Fruit fly (Drosophila melanogaster): Measurements from ENCODE around the gene CG16959.

Gene CG16959

DNA sequence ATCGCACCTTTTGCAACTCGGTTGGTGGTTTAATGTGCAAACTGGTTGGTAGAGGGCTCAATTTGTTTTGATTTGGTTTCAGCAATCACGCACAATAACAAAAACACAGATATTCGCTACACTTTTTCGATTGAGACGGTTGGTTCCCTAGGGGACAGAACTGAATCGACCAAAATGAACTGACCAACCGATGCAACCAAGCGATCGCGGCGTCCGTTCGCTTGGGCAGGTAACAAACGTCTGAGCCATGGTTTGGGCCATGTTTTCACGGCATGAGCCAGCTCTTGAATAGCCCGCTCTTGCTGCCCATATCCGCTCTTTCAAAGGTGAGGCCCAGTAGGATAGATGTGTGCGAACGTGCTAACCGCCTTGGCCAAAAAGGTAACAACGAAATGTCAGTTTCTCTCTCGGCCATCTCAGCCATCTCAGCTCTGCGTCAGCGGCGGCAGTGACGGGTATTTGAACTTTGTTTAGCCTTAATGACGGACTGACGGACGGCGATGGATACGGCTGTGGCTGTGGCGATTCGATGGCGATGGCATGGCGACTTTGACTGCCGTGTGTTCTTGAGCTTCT, at the start of gene CG16959:
TSS of gene CG16959 (minus strand) at position 245 of the 576 bp plus-strand sequence.
- no peak for TF ChIP-seq Dll (optimal IDR thresholded peaks at IDR 0.05)
- no peak for TF ChIP-seq usp (GFP tag; optimal IDR thresholded peaks at IDR 0.05)
- peak in 1 of 2 experiments; percentile 49 for TF ChIP-seq EcR (GFP tag; optimal IDR thresholded peaks at IDR 0.05)
- no peak for TF ChIP-seq psq (optimal IDR thresholded peaks at IDR 0.05)
- TF ChIP-seq CG8478 (optimal IDR thresholded peaks at IDR 0.05): no peak
- TF ChIP-seq pan (optimal IDR thresholded peaks at IDR 0.05): no peak

DNA sequence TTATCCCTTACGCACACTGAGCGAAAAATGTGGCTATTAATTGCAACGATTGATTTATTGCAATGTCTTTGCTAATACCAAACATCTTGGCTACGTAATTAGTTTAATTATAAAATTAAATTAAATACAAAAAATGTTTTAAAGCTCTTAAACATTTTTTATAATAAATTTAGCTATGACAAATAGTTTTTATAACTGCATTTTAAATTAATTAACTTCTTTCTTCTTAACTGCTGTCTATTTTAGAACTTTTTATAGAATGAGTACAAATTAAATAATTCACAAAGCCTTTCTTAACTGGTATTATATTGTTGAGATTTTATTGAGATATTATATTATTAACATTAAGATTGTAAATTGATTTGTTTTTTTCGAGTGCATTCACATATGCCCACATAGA, 49.7 kb upstream of the CG16959 start:
- TF ChIP-seq pan (optimal IDR thresholded peaks at IDR 0.05): no peak
- TF ChIP-seq usp (GFP tag; optimal IDR thresholded peaks at IDR 0.05): no peak
- no peak for TF ChIP-seq EcR (GFP tag; optimal IDR thresholded peaks at IDR 0.05)
- TF ChIP-seq CG8478 (optimal IDR thresholded peaks at IDR 0.05): no peak
- TF ChIP-seq Dll (optimal IDR thresholded peaks at IDR 0.05): no peak
- no peak for TF ChIP-seq psq (optimal IDR thresholded peaks at IDR 0.05)

DNA sequence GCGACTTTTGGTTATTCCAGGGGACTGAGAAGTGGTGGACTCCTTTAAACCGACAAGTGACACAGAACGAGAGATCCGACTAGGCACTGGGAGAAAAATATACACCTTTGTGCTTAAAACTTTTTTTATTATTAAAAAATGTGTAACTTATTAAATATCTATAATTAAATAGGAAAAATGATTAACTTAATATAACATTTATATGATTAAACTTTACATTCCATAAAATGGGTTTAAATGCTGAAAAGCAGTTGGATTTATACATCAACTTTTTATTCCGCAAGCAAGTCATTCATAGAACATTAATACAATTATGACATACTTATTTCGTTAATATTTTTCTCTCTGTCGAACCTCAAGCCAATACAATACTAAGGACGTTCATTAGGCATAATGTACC, 49.0 kb upstream of the CG16959 start:
- no peak for TF ChIP-seq EcR (GFP tag; optimal IDR thresholded peaks at IDR 0.05)

DNA sequence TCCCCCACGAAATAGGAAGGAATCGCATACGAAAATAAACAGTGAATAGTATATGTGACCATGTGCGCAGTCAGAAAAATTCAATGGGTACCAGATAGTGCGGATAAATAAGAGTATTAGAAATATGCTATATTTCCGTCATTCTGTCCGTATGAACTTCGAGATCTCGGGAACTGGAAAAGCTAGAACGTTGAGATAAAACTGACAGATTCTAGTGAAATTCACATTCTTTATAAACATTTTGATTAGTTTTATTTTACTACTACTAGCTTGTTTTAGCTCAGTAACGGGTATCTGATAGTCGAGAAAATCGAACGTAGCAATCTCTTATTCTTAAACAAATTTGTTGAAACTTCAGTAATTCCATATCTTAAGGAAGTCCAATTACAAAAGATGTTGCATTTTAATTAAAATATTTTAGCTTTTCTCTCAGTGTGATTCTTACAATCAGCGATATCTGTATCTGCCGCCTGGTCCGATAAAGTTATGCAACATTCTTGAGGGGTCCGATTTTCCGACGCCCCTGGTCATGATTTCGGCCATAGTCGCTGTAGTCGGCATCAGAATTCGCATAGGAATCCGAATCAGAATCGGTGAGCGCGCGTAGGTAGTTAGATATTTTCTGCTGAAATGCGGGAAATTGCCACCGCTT, 47.4 kb upstream of the CG16959 start:
- TF ChIP-seq usp (GFP tag; optimal IDR thresholded peaks at IDR 0.05) (no peak), psq (optimal IDR thresholded peaks at IDR 0.05) (no peak), CG8478 (optimal IDR thresholded peaks at IDR 0.05) (no peak), Dll (optimal IDR thresholded peaks at IDR 0.05) (no peak), pan (optimal IDR thresholded peaks at IDR 0.05) (no peak), EcR (GFP tag; optimal IDR thresholded peaks at IDR 0.05) (no peak)

DNA sequence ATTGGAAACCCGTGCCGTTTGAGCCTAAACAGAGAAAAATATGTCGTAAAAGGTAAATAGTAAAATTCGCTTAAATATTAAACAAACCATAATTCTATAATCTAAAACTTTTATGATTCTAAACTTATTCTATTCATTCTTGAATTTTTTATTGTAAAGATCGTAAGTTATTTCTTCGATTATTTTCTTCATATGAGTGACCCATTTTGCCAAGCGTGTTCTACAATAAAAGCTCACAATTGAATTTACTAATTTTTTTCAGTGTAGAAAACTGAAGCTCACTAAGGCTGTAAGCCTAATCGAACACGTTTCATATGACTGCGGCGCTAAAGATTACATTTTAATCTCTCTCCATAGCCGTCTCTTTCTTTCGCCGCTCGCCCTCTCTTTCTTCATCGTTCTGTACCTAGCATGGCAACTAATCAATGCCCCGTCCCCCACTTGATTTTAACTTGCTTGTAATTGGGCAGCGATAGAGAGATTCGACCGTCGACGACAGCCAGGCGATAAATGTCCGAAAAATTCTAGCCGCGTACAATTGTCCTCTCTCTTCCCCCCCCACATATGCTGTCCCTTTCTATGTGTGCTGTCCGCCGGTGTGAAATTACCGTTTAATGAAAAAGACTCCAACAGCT, 46.8 kb upstream of the CG16959 start:
- TF ChIP-seq CG8478 (optimal IDR thresholded peaks at IDR 0.05) (no peak), usp (GFP tag; optimal IDR thresholded peaks at IDR 0.05) (no peak), psq (optimal IDR thresholded peaks at IDR 0.05) (no peak), pan (optimal IDR thresholded peaks at IDR 0.05) (no peak), Dll (optimal IDR thresholded peaks at IDR 0.05) (no peak), EcR (GFP tag; optimal IDR thresholded peaks at IDR 0.05) (no peak)

dm6 chr3L:15169795-15170194, 44.7 kb upstream of the CG16959 start:
- no peak for TF ChIP-seq Dll (optimal IDR thresholded peaks at IDR 0.05)
- no peak for TF ChIP-seq EcR (GFP tag; optimal IDR thresholded peaks at IDR 0.05)
- no peak for TF ChIP-seq usp (GFP tag; optimal IDR thresholded peaks at IDR 0.05)

DNA sequence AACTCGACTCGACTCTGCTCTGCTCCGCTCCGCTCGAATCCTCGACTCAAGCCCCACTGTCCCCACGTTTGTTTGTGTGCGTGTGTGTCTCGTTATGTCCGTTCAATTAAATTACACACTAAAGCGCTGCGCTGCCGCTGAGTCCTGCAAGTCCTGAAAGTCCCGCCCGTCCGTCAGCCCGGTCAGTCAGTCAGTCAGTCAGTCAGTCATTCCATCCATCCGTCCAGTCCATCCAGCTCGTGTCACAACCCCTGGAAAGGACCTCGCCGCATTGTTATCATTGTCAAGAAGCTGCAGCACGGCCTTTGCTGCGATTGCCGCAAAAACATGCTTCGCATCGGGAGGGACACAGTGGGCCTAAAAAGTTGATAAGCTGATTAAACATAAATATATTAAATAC, 43.9 kb upstream of the CG16959 start:
- no peak for TF ChIP-seq psq (optimal IDR thresholded peaks at IDR 0.05)
- no peak for TF ChIP-seq EcR (GFP tag; optimal IDR thresholded peaks at IDR 0.05)
- no peak for TF ChIP-seq usp (GFP tag; optimal IDR thresholded peaks at IDR 0.05)
- TF ChIP-seq Dll (optimal IDR thresholded peaks at IDR 0.05): peak; percentile 23
- TF ChIP-seq pan (optimal IDR thresholded peaks at IDR 0.05): no peak
- no peak for TF ChIP-seq CG8478 (optimal IDR thresholded peaks at IDR 0.05)

DNA sequence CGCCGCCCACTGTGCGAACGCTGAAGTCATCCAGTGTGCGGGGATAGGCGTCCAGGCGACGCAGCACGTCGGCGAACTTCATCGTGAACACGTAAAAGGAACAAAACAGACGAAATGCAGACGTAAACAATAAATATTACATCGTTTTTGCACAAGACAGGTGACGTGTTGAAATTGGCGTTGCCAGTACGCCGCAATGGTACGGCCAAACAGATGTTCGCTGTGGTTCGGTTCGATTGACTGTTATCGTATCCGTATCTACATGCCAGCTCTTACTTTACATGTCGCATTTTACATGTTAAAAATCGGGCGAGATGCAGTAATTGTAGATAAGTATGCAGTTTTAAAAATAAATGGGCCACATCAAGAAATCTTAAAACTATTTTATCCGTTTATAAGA, 38.3 kb upstream of the CG16959 start, which contains the start of gene CG7011:
TSS of gene CG7011 (minus strand) at position 215 of the 400 bp plus-strand sequence.
- TF ChIP-seq psq (optimal IDR thresholded peaks at IDR 0.05) (no peak), EcR (GFP tag; optimal IDR thresholded peaks at IDR 0.05) (no peak), CG8478 (optimal IDR thresholded peaks at IDR 0.05) (no peak), Dll (optimal IDR thresholded peaks at IDR 0.05) (no peak), pan (optimal IDR thresholded peaks at IDR 0.05) (no peak), usp (GFP tag; optimal IDR thresholded peaks at IDR 0.05) (no peak)

DNA sequence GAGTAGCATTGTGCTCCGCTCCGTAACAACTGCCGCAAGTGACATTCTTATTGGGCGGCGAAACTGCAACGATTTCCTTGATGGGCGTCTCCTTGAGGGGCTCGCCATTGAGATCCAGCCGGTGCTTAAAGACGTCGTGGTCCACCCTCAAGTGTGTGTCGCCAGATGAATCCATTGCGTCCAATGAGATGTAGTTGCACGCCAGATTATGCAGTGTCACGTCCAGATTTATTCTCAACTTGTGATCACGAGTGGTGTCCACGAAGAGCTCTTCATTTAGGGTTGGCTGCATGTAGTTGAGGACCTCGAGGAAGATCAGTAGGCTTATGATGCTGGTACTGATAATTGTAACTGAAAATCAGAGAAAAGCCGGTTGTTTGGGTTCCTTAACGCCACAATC, 37.9 kb upstream of the CG16959 start:
- TF ChIP-seq psq (optimal IDR thresholded peaks at IDR 0.05): no peak
- no peak for TF ChIP-seq Dll (optimal IDR thresholded peaks at IDR 0.05)
- no peak for TF ChIP-seq CG8478 (optimal IDR thresholded peaks at IDR 0.05)
- TF ChIP-seq usp (GFP tag; optimal IDR thresholded peaks at IDR 0.05): no peak
- TF ChIP-seq pan (optimal IDR thresholded peaks at IDR 0.05): no peak
- TF ChIP-seq EcR (GFP tag; optimal IDR thresholded peaks at IDR 0.05): no peak

DNA sequence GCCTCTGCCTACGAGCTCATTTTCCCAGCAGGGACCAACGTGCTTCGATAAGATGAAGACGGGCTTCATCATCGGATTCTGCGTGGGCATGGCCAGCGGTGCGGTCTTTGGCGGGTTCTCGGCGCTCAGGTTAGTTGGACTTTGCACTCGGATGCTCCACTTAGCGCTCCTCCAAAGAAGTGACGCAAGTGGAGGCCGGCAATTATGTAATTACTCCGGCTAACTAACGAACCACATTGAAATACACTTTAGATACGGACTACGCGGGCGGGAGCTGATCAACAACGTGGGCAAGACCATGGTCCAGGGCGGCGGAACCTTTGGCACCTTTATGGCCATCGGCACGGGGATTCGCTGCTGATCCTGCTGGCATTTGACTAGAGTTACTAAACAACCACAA, 36.9 kb upstream of the CG16959 start:
- TF ChIP-seq CG8478 (optimal IDR thresholded peaks at IDR 0.05) (no peak), usp (GFP tag; optimal IDR thresholded peaks at IDR 0.05) (no peak), EcR (GFP tag; optimal IDR thresholded peaks at IDR 0.05) (no peak), psq (optimal IDR thresholded peaks at IDR 0.05) (no peak), Dll (optimal IDR thresholded peaks at IDR 0.05) (no peak), pan (optimal IDR thresholded peaks at IDR 0.05) (no peak)

DNA sequence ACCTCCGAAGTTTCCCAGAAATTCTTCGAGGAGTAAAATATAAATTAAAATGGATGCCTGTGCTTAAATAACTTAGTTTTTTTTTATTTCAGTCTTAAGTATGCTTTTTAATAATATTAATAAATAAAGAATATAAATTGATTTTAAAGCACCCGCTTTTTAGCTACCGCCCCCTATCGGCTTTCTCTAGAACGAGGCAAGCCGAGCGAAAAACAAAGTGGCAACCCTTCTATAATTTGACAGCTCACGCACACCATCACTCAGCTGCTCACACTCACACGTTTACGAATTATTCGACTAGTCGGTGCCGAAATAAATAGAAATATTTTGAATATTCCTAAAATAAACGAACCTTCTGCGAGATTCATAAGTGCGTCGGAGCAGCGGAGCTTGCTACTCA, 36.4 kb upstream of the CG16959 start, which contains the start of gene CG6878:
TSS of gene CG6878 (plus strand) at position 269 of the 400 bp plus-strand sequence.
- TF ChIP-seq usp (GFP tag; optimal IDR thresholded peaks at IDR 0.05): no peak
- TF ChIP-seq pan (optimal IDR thresholded peaks at IDR 0.05): no peak
- no peak for TF ChIP-seq CG8478 (optimal IDR thresholded peaks at IDR 0.05)
- TF ChIP-seq EcR (GFP tag; optimal IDR thresholded peaks at IDR 0.05): no peak
- TF ChIP-seq Dll (optimal IDR thresholded peaks at IDR 0.05): no peak
- no peak for TF ChIP-seq psq (optimal IDR thresholded peaks at IDR 0.05)

DNA sequence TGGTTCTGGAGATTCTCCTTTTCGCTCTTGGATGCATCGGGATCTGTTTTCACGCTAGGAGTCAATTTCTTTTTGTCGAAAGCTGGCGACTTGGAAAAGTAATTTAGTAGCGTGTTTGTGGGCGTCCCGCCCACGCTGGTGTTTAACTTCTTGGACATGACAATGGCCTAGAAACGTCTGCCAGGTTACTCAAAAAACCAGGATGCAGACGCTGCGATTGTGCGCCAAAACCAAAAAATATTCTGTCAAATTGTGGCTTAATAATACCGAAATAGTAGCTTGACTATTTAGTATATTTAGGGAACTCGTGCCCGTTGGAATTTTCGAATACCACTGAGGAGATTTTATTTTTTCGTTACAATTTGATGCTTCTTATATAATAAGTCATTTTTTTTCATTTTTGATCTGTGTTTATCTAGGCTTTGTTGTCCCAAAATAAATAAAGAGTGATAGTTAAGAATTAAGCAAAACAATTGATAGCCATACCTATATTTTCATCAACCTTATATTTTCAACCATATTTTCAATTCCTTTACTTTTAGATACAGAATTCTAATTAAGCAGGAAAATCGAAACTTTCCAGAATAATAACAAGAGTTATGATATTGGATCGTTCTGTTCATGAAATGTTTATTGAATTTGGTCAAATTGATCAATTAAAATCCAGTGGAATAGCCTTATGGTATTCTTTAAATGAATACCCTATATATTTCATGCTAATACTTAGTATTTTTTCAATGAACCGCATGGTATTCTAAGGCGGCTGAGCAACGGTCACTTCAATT, 33.4 kb upstream of the CG16959 start, which contains the start of the genes Msh6 and Prp31:
TSS of gene Msh6 (minus strand) at position 233 of the 785 bp plus-strand sequence.
TSS of gene Prp31 (plus strand) at position 771 of the 785 bp plus-strand sequence.
- no peak for TF ChIP-seq CG8478 (optimal IDR thresholded peaks at IDR 0.05)
- TF ChIP-seq EcR (GFP tag; optimal IDR thresholded peaks at IDR 0.05): no peak
- TF ChIP-seq psq (optimal IDR thresholded peaks at IDR 0.05): no peak
- TF ChIP-seq Dll (optimal IDR thresholded peaks at IDR 0.05): no peak
- TF ChIP-seq usp (GFP tag; optimal IDR thresholded peaks at IDR 0.05): no peak
- TF ChIP-seq pan (optimal IDR thresholded peaks at IDR 0.05): no peak
